Worm (Caenorhabditis elegans) whole organism, L1 larva: ENCODE measurements around the gene dsl-7.

Experiments
- C16A3.4 ChIP-seq: fragments of 150-350 bp; optimal IDR thresholded peaks from 2 replicates; lab custom pipeline; 2014; ENCODE audit warnings: missing biosample characterization, missing genetic modification characterization
- aha-1 ChIP-seq: fragments of 150-350 bp; optimal IDR thresholded peaks from 2 replicates; lab custom pipeline; 2014; ENCODE audit warnings: missing biosample characterization, missing genetic modification characterization
- aly-2 ChIP-seq: fragments of 150-350 bp; optimal IDR thresholded peaks from 2 replicates; lab custom pipeline; 2014; ENCODE audit warnings: missing biosample characterization, missing genetic modification characterization
- blmp-1 ChIP-seq: fragments of 150-350 bp; optimal IDR thresholded peaks from 2 replicates; lab custom pipeline; 2014; ENCODE audit warnings: missing biosample characterization, missing genetic modification characterization
- ceh-63 ChIP-seq: fragments of 200-800 bp; sonication (Bioruptor generic); optimal IDR thresholded peaks from 2 replicates; lab custom pipeline; 2018; ENCODE audit warnings: mild to moderate bottlenecking, missing genetic modification characterization, missing compliant biosample characterization
- ceh-8 ChIP-seq: fragments of 200-800 bp; sonication (Bioruptor generic); optimal IDR thresholded peaks from 2 replicates; lab custom pipeline; 2018; ENCODE audit warnings: mild to moderate bottlenecking, missing genetic modification characterization, moderate library complexity, missing compliant biosample characterization
- ceh-88 ChIP-seq: fragments of 200-800 bp; sonication (Bioruptor generic); IDR thresholded peaks from 2 replicates; pipeline ENCODE4 v1.3.6; 2022; ENCODE audit warnings: missing genetic modification characterization, missing compliant biosample characterization
- dpl-1 ChIP-seq, 3 experiments: fragments of 150-350 bp in 2 of 3; sonication (generic microtip) in 1 of 3; optimal IDR thresholded peaks; 2 replicates each; lab custom pipeline; 2014 to 2017; ENCODE audit warnings: missing biosample characterization in 3 of 3, missing genetic modification characterization in 3 of 3, missing genetic modification reagents in 3 of 3
- dsc-1 ChIP-seq: sonication (generic microtip); optimal IDR thresholded peaks from 2 replicates; lab custom pipeline; 2016; ENCODE audit warnings: mild to moderate bottlenecking, missing genetic modification characterization, missing compliant biosample characterization
- efl-1 ChIP-seq, 4 experiments: fragments of 150-350 bp; optimal IDR thresholded peaks in 3 of 4; peaks in 1 of 4; 1 replicate in 1 of 4; 2 replicates in 3 of 4; lab custom pipeline; 2014; ENCODE audit warnings: missing biosample characterization in 2 of 4, missing genetic modification characterization in 2 of 4, missing genetic modification reagents in 2 of 4
- egl-13 ChIP-seq: sonication (generic microtip); optimal IDR thresholded peaks from 2 replicates; lab custom pipeline; 2016; ENCODE audit warnings: missing genotype, missing genetic modification reagents, missing genetic modification characterization, missing compliant biosample characterization
- elt-2 ChIP-seq: sonication (generic microtip); optimal IDR thresholded peaks from 2 replicates; lab custom pipeline; 2016; ENCODE audit warnings: missing genetic modification characterization, mild to moderate bottlenecking, inconsistent platforms, missing compliant biosample characterization, missing genetic modification reagents
- elt-3 ChIP-seq, 6 experiments: fragments of 150-350 bp in 1 of 6; sonication (generic microtip); optimal IDR thresholded peaks; 2 replicates each; lab custom pipeline; 2017 to 2018; ENCODE audit warnings: missing biosample characterization in 6 of 6, missing genetic modification characterization in 6 of 6, inconsistent platforms in 1 of 6
- ets-5 ChIP-seq: fragments of 200-800 bp; sonication (Bioruptor generic); IDR thresholded peaks from 2 replicates; pipeline ENCODE4 v1.3.6; 2022; ENCODE audit warnings: missing genetic modification characterization, missing compliant biosample characterization
- fkh-10 ChIP-seq: sonication (generic microtip); optimal IDR thresholded peaks from 2 replicates; lab custom pipeline; 2017; ENCODE audit warnings: missing biosample characterization, missing genetic modification reagents, missing genetic modification characterization
- fkh-8 ChIP-seq: sonication (generic microtip); optimal IDR thresholded peaks from 2 replicates; lab custom pipeline; 2016; ENCODE audit warnings: mild to moderate bottlenecking, missing genetic modification characterization, missing compliant biosample characterization
- hlh-4 ChIP-seq: sonication (generic microtip); optimal IDR thresholded peaks from 2 replicates; lab custom pipeline; 2016; ENCODE audit warnings: mild to moderate bottlenecking, missing genetic modification characterization, missing compliant biosample characterization
- irx-1 ChIP-seq: sonication (generic microtip); optimal IDR thresholded peaks from 2 replicates; lab custom pipeline; 2016; ENCODE audit warnings: missing genetic modification characterization, missing compliant biosample characterization
- isw-1 ChIP-seq: fragments of 200-800 bp; sonication (Bioruptor generic); IDR thresholded peaks from 2 replicates; pipeline ENCODE4 v1.3.6; 2022; ENCODE audit warnings: missing genetic modification characterization, missing compliant biosample characterization
- jun-1 ChIP-seq: fragments of 150-350 bp; optimal IDR thresholded peaks from 2 replicates; lab custom pipeline; 2014; ENCODE audit warnings: missing biosample characterization, missing genetic modification reagents, missing genetic modification characterization
- lin-14 ChIP-seq: fragments of 200-800 bp; sonication (Bioruptor generic); optimal IDR thresholded peaks from 2 replicates; lab custom pipeline; 2018; ENCODE audit warnings: mild to moderate bottlenecking, missing genetic modification characterization, moderate library complexity, missing compliant biosample characterization
- lin-35 ChIP-seq, 2 experiments: fragments of 150-350 bp; optimal IDR thresholded peaks; 2 replicates each; lab custom pipeline; 2014; ENCODE audit warnings: missing biosample characterization in 2 of 2, missing genetic modification characterization in 2 of 2, missing genetic modification reagents in 2 of 2
- lsy-2 ChIP-seq, 2 experiments: fragments of 150-350 bp; optimal IDR thresholded peaks; 2 replicates each; lab custom pipeline; 2014; ENCODE audit warnings: missing biosample characterization in 2 of 2, missing genetic modification characterization in 2 of 2
- mab-9 ChIP-seq: fragments of 200-800 bp; sonication (Bioruptor generic); IDR thresholded peaks from 2 replicates; pipeline ENCODE4 v1.3.6; 2022; ENCODE audit warnings: missing genetic modification reagents, missing genetic modification characterization, missing compliant biosample characterization
- mdl-1 ChIP-seq, 2 experiments: fragments of 150-350 bp; optimal IDR thresholded peaks; 2 replicates each; lab custom pipeline; 2014 to 2017; ENCODE audit warnings: missing biosample characterization in 2 of 2, missing genetic modification characterization in 2 of 2, inconsistent platforms in 1 of 2
- mep-1 ChIP-seq: fragments of 150-350 bp; optimal IDR thresholded peaks from 2 replicates; lab custom pipeline; 2014; ENCODE audit warnings: missing biosample characterization, missing genetic modification characterization
- nhr-28 ChIP-seq: fragments of 150-350 bp; optimal IDR thresholded peaks from 2 replicates; lab custom pipeline; 2014; ENCODE audit warnings: missing biosample characterization, missing genetic modification characterization
- nhr-71 ChIP-seq: sonication (generic microtip); optimal IDR thresholded peaks from 2 replicates; lab custom pipeline; 2016; ENCODE audit warnings: mild to moderate bottlenecking, missing genetic modification characterization, moderate library complexity, missing compliant biosample characterization
- pag-3 ChIP-seq: sonication (generic microtip); optimal IDR thresholded peaks from 2 replicates; lab custom pipeline; 2017; ENCODE audit warnings: missing genetic modification characterization, mild to moderate bottlenecking, missing compliant biosample characterization, antibody characterized with exemption, borderline replicate concordance; ENCODE audit not compliant: insufficient read depth
- pax-3 ChIP-seq: fragments of 200-800 bp; sonication (Bioruptor generic); optimal IDR thresholded peaks from 2 replicates; lab custom pipeline; 2018; ENCODE audit warnings: mild to moderate bottlenecking, missing genetic modification characterization, moderate library complexity, missing compliant biosample characterization
- rnt-1 ChIP-seq: sonication (generic microtip); optimal IDR thresholded peaks from 2 replicates; lab custom pipeline; 2016; ENCODE audit warnings: mild to moderate bottlenecking, missing genetic modification characterization, moderate library complexity, missing compliant biosample characterization
- tbx-2 ChIP-seq: sonication (generic microtip); optimal IDR thresholded peaks from 2 replicates; lab custom pipeline; 2016; ENCODE audit warnings: missing genetic modification characterization, missing compliant biosample characterization
- tlp-1 ChIP-seq: fragments of 150-350 bp; optimal IDR thresholded peaks from 2 replicates; lab custom pipeline; 2014; ENCODE audit warnings: missing biosample characterization, missing genetic modification characterization
- vab-15 ChIP-seq: sonication (generic microtip); optimal IDR thresholded peaks from 2 replicates; lab custom pipeline; 2017; ENCODE audit warnings: missing genotype, mild to moderate bottlenecking, missing genetic modification characterization, missing compliant biosample characterization
- ztf-11 ChIP-seq, 2 experiments: sonication (generic microtip); optimal IDR thresholded peaks; 2 replicates each; lab custom pipeline; 2016 to 2017; ENCODE audit warnings: missing genetic modification characterization in 2 of 2, missing biosample characterization in 1 of 2, missing compliant biosample characterization in 1 of 2
- ztf-4 ChIP-seq: fragments of 150-350 bp; optimal IDR thresholded peaks from 2 replicates; lab custom pipeline; 2014; ENCODE audit warnings: missing biosample characterization, missing genetic modification characterization

dsl-7 gene

ce11 chrV:12954261-12954660 lies 38.7 kb upstream of the dsl-7 start:
- TF ChIP-seq efl-1 (optimal IDR thresholded peaks at IDR 0.05; lab: Kevin White, UChicago), result no peak
- TF ChIP-seq efl-1 (GFP tag; optimal IDR thresholded peaks at IDR 0.05 in 1 of 2; lab: Kevin White, UChicago), result peak in 1 of 2 experiments; percentile 69
- no peak for TF ChIP-seq mdl-1 (tag; optimal IDR thresholded peaks at IDR 0.05; lab: Kevin White, UChicago)
- no peak for TF ChIP-seq irx-1 (tag; lab: Kevin White, UChicago)
- no peak for TF ChIP-seq ets-5 (GFP tag; lab: Robert Waterston, UW)
- TF ChIP-seq hlh-4 (tag; lab: Kevin White, UChicago), result no peak
- no peak for TF ChIP-seq tlp-1
- TF ChIP-seq jun-1 (tag; lab: Kevin White, UChicago), result no peak
- TF ChIP-seq elt-3 (tag; optimal IDR thresholded peaks at IDR 0.05; lab: Kevin White, UChicago), result no peak

- TF ChIP-seq pag-3 (tag; lab: Kevin White, UChicago) (no peak), blmp-1 (tag; lab: Kevin White, UChicago) (peak; percentile 83), aha-1 (tag; lab: Kevin White, UChicago) (no peak), elt-3 (tag; optimal IDR thresholded peaks at IDR 0.05; lab: Kevin White, UChicago) (no peak), lin-14 (GFP tag; lab: Kevin White, UChicago) (peak; percentile 80), efl-1 (optimal IDR thresholded peaks at IDR 0.05; lab: Kevin White, UChicago) (no peak), efl-1 (GFP tag; optimal IDR thresholded peaks at IDR 0.05 in 1 of 2; lab: Kevin White, UChicago) (peak in 1 of 2 experiments; percentile 65)
These were observed 31.8 kb upstream of the dsl-7 start, which contains the start of gene mpst-7 for ce11 chrV:12961085-12961560. mpst-7 (minus strand) TSS chrV:12961135.

- TF ChIP-seq mab-9 (GFP tag; lab: Robert Waterston, UW) (no peak), lin-14 (GFP tag; lab: Kevin White, UChicago) (peak; percentile 45), ztf-11 (tag; optimal IDR thresholded peaks at IDR 0.05; lab: Kevin White, UChicago) (no peak), jun-1 (tag; lab: Kevin White, UChicago) (no peak), rnt-1 (tag; lab: Kevin White, UChicago) (no peak), elt-2 (tag; lab: Kevin White, UChicago) (peak; percentile 47), blmp-1 (tag; lab: Kevin White, UChicago) (peak; percentile 9), efl-1 (optimal IDR thresholded peaks at IDR 0.05; lab: Kevin White, UChicago) (no peak), efl-1 (GFP tag; optimal IDR thresholded peaks at IDR 0.05 in 1 of 2; lab: Kevin White, UChicago) (peak in 1 of 2 experiments; percentile 70), mep-1 (peak; percentile 31), irx-1 (tag; lab: Kevin White, UChicago) (no peak), aly-2 (tag; lab: Kevin White, UChicago) (no peak), fkh-10 (GFP tag; lab: Kevin White, UChicago) (no peak), mdl-1 (tag; optimal IDR thresholded peaks at IDR 0.05; lab: Kevin White, UChicago) (no peak), nhr-71 (tag; lab: Kevin White, UChicago) (peak; percentile 24)
These were observed 29.8 kb upstream of the dsl-7 start, which contains the start of gene hrg-9 for ce11 chrV:12963192-12963591. hrg-9 (minus strand) TSS chrV:12963343.

DNA sequence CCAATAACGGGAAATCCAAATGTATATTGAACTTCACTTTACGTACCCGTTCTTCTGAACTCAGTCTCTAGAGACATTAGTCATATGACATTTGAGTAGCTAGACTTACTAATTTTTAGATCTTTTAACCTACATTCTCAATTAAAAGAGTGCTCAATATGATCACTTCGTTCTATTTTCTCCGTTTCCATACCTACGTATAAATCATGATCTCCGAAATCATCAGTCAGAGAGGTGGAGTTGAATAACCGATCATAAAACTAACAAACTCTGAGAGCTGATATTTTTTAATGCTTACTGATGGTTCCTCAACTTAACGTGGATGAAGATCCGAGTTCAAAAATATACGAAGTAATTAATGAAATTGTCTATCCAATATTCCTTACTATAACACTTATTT lies 28.9 kb upstream of the dsl-7 start, which contains the start of gene srd-35:
Gene srd-35 (plus strand): TSS at position 301 of the 400 bp plus-strand sequence.
- TF ChIP-seq ceh-63 (no peak), C16A3.4 (tag; lab: Kevin White, UChicago) (no peak), ceh-8 (GFP tag; lab: Kevin White, UChicago) (peak; percentile 23)

ce11 chrV:12967110-12967509 lies 25.8 kb upstream of the dsl-7 start, which contains the start of gene R186.3:
R186.3 (minus strand) TSS chrV:12967210.
- TF ChIP-seq elt-2 (tag; lab: Kevin White, UChicago) (no peak), lin-35 (GFP tag; optimal IDR thresholded peaks at IDR 0.05; lab: Kevin White, UChicago) (no peak), fkh-8 (tag; lab: Kevin White, UChicago) (no peak), ztf-4 (no peak), nhr-28 (no peak), vab-15 (tag; lab: Kevin White, UChicago) (no peak), aly-2 (tag; lab: Kevin White, UChicago) (no peak)

- TF ChIP-seq mdl-1 (tag; optimal IDR thresholded peaks at IDR 0.05; lab: Kevin White, UChicago) (peak in 1 of 2 experiments; percentile 24), fkh-10 (GFP tag; lab: Kevin White, UChicago) (peak; percentile 24), C16A3.4 (tag; lab: Kevin White, UChicago) (peak; percentile 33), nhr-71 (tag; lab: Kevin White, UChicago) (peak; percentile 85), elt-2 (tag; lab: Kevin White, UChicago) (peak; percentile 10), isw-1 (peak; percentile 71), dsc-1 (tag; lab: Kevin White, UChicago) (peak; percentile 37), lsy-2 (tag; optimal IDR thresholded peaks at IDR 0.05; lab: Kevin White, UChicago) (peak; percentile 72 to 91), dpl-1 (GFP tag; optimal IDR thresholded peaks at IDR 0.05; lab: Kevin White, UChicago) (peak; percentile 8 to 69 (median 58)), egl-13 (tag; lab: Kevin White, UChicago) (peak; percentile 16), mep-1 (peak; percentile 49), mab-9 (GFP tag; lab: Robert Waterston, UW) (0 out of 2 replicates have a peak, but pooled peaks have one; percentile 9), ztf-4 (peak; percentile 13), lin-14 (GFP tag; lab: Kevin White, UChicago) (peak; percentile 80), pax-3 (peak; percentile 78), ceh-88 (GFP tag; lab: Robert Waterston, UW) (peak; percentile 78), tbx-2 (tag; lab: Kevin White, UChicago) (peak; percentile 70), lin-35 (GFP tag; optimal IDR thresholded peaks at IDR 0.05; lab: Kevin White, UChicago) (peak; percentile 54 to 55), rnt-1 (tag; lab: Kevin White, UChicago) (peak; percentile 49)
These were observed 25.0 kb upstream of the dsl-7 start, which contains the start of gene R186.8 for ce11 chrV:12967925-12968327. R186.8 (minus strand) TSS chrV:12967982.
